Worm (Caenorhabditis elegans) whole organism, young adult: ENCODE measurements around the gene nsph-3.1.
A peak's percentile ranks its signal among the peaks of the same experiment; 100 is the strongest.

Source experiments
- C06A6.2 ChIP-seq: fragments of 200-800 bp; sonication (Bioruptor generic); conservative IDR thresholded peaks from 2 replicates; pipeline ENCODE4 v1.3.6; 2022; ENCODE audit warnings: missing genetic modification characterization, missing compliant biosample characterization
- F39B2.1 ChIP-seq: fragments of 200-800 bp; sonication (Bioruptor generic); IDR thresholded peaks from 2 replicates; pipeline ENCODE4 v1.3.6; 2022; ENCODE audit warnings: missing genetic modification reagents, missing genetic modification characterization, missing compliant biosample characterization
- ZK185.1 ChIP-seq: sonication (generic microtip); optimal IDR thresholded peaks from 2 replicates; lab custom pipeline; 2016; ENCODE audit warnings: mild to moderate bottlenecking, missing genetic modification characterization, missing compliant biosample characterization; ENCODE audit not compliant: poor library complexity, severe bottlenecking
- aptf-2 ChIP-seq: fragments of 200-800 bp; sonication (Bioruptor generic); conservative IDR thresholded peaks from 2 replicates; pipeline ENCODE4 v1.3.6; 2022; ENCODE audit warnings: missing genetic modification reagents, missing genetic modification characterization, missing compliant biosample characterization
- ceh-79 ChIP-seq: sonication (generic microtip); optimal IDR thresholded peaks from 2 replicates; lab custom pipeline; 2017; ENCODE audit warnings: mild to moderate bottlenecking, missing genetic modification characterization, missing compliant biosample characterization
- chd-7 ChIP-seq: sonication (generic microtip); optimal IDR thresholded peaks from 2 replicates; lab custom pipeline; 2016; ENCODE audit warnings: mild to moderate bottlenecking, missing genetic modification characterization, moderate library complexity, missing compliant biosample characterization
- egl-18 ChIP-seq: fragments of 200-800 bp; sonication (Bioruptor generic); IDR thresholded peaks from 2 replicates; pipeline ENCODE4 v1.3.6; 2022; ENCODE audit warnings: missing genetic modification reagents, missing genetic modification characterization, missing compliant biosample characterization
- lin-26 ChIP-seq: fragments of 200-800 bp; sonication (Bioruptor generic); IDR thresholded peaks from 2 replicates; pipeline ENCODE4 v1.3.6; 2022; ENCODE audit warnings: missing genetic modification reagents, missing genetic modification characterization, missing compliant biosample characterization
- lin-35 ChIP-seq, 3 experiments: fragments of 150-350 bp in 2 of 3; sonication (generic microtip) in 1 of 3; optimal IDR thresholded peaks; 2 replicates each; lab custom pipeline; 2014 to 2018; ENCODE audit warnings: missing biosample characterization in 3 of 3, missing genetic modification characterization in 3 of 3, missing genetic modification reagents in 3 of 3
- lir-1 ChIP-seq: fragments of 200-800 bp; sonication (Bioruptor generic); conservative IDR thresholded peaks from 2 replicates; pipeline ENCODE4 v1.3.6; 2022; ENCODE audit warnings: missing genetic modification reagents, missing genetic modification characterization, missing compliant biosample characterization
- nfya-1 ChIP-seq: sonication (generic microtip); optimal IDR thresholded peaks from 2 replicates; lab custom pipeline; 2017; ENCODE audit warnings: antibody characterized with exemption, missing compliant biosample characterization, missing genetic modification characterization, borderline replicate concordance; ENCODE audit not compliant: insufficient read depth
- pha-4 ChIP-seq: fragments of 150-350 bp; sonication (generic microtip); optimal IDR thresholded peaks from 2 replicates; lab custom pipeline; 2014; ENCODE audit warnings: missing biosample characterization, missing genetic modification reagents, missing genetic modification characterization
- somi-1 ChIP-seq: fragments of 200-800 bp; sonication (Bioruptor generic); optimal IDR thresholded peaks from 2 replicates; lab custom pipeline; 2018; ENCODE audit warnings: mild to moderate bottlenecking, missing genetic modification characterization, missing compliant biosample characterization

DNA sequence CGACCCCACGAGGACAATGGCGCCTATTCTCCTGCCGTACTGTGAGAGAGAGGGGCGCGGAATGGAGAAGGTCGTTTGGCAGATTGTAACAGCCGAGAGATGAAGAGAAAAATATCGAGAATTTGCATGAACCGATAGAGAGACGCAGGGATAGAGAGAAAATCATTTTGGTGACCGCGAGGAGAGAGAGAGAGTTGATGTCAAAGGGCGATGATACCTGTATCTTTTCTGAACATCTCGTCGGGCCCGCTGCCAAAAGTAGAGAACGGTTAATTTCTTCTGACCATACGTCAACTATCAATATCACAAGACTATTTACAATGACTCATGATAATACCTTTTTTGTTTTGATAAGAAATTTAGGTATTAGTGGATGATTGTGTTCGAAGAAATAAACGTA, 26.4 kb downstream of the nsph-3.1 start:
- no peak for TF ChIP-seq lin-26 (GFP tag; lab: Robert Waterston, UW)
- TF ChIP-seq chd-7 = no peak
- no peak for TF ChIP-seq F39B2.1 (GFP tag; lab: Robert Waterston, UW)
- TF ChIP-seq aptf-2 (GFP tag; lab: Robert Waterston, UW) = no peak
- TF ChIP-seq nfya-1 (tag; lab: Kevin White, UChicago) = no peak
- TF ChIP-seq egl-18 (GFP tag; lab: Robert Waterston, UW) = no peak
- TF ChIP-seq ceh-79 = no peak
- no peak for TF ChIP-seq lir-1 (GFP tag; lab: Robert Waterston, UW)
- TF ChIP-seq somi-1 (GFP tag; lab: Kevin White, UChicago) = peak; percentile 37
- no peak for TF ChIP-seq ZK185.1 (tag; lab: Kevin White, UChicago)
- TF ChIP-seq pha-4 (tag; lab: Kevin White, UChicago) = no peak
- TF ChIP-seq lin-35 (GFP tag; optimal IDR thresholded peaks at IDR 0.05; lab: Kevin White, UChicago) = no peak
- TF ChIP-seq C06A6.2 = peak; percentile 62; the same call in 1 of the 2 replicates
